Worm (Caenorhabditis elegans): Measurements from ENCODE around the gene sru-2.

The sru-2 gene

DNA sequence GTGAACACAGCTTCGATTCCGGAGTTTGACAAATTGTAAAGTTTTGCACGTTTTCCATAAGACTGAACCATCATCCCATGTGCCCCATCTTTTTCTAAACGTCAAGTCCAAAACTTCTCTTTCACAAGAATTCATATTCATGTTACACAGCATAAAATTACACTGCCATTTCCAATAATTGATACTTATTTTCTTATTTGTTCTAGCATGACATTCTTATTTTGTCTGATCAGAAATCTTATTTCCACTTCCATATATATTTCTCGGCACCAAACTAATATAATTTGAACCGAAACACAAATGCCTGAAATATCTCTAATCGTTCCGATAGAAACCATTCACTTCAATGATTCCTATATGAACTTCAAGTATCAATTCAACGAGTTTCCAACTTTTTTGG, at the start of gene sru-2:
Gene sru-2, plus strand, starts transcription at position 301 of the 400 bp plus-strand sequence.
- TF ChIP-seq ztf-4 (tag; optimal IDR thresholded peaks at IDR 0.05): no peak
- no peak for TF ChIP-seq ztf-1 (GFP tag; conservative IDR thresholded peaks at IDR 0.05)
- no peak for TF ChIP-seq unc-62 (GFP tag; optimal IDR thresholded peaks at IDR 0.05)

DNA sequence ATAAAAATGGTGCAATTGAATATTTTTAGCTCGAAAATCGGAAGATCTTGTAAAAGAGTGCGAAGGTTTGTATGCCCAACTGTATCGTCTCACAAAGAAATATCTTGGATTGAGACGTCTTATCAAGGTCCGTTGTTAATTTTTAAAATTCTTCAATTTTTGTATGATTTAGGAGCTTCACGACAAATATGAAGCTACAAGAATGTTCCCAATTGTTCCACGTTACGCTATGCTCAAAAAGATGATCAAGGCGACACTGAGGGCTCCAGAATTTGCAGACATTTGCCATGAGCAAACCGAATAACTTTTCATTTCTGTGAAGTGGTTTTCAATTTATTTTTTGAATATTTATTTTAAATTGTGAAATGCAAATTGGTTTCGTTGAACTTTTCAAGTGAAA, 47.3 kb upstream of the sru-2 start:
- TF ChIP-seq ztf-4 (tag; optimal IDR thresholded peaks at IDR 0.05) (peak; percentile 19), nhr-237 (tag; optimal IDR thresholded peaks at IDR 0.05) (no peak), aly-2 (tag; optimal IDR thresholded peaks at IDR 0.05) (no peak), sma-9 (GFP tag; optimal IDR thresholded peaks at IDR 0.05) (peak; percentile 64), sma-9 (tag; optimal IDR thresholded peaks at IDR 0.05) (no peak), unc-62 (GFP tag; optimal IDR thresholded peaks at IDR 0.05) (no peak), nhr-25 (tag; optimal IDR thresholded peaks at IDR 0.05) (no peak), ceh-16 (tag; optimal IDR thresholded peaks at IDR 0.05) (no peak), mab-5 (tag; optimal IDR thresholded peaks at IDR 0.05) (no peak), skn-1 (tag; optimal IDR thresholded peaks at IDR 0.05) (no peak), alr-1 (tag; optimal IDR thresholded peaks at IDR 0.05) (no peak), peb-1 (tag; optimal IDR thresholded peaks at IDR 0.05) (no peak), C34F6.9 (tag; optimal IDR thresholded peaks at IDR 0.05) (no peak), unc-39 (tag; optimal IDR thresholded peaks at IDR 0.05) (no peak), zag-1 (tag; optimal IDR thresholded peaks at IDR 0.05) (no peak), nhr-10 (tag; optimal IDR thresholded peaks at IDR 0.05) (no peak), blmp-1 (tag; optimal IDR thresholded peaks at IDR 0.05; ENCODE audit: insufficient read depth) (no peak), ceh-82 (tag; optimal IDR thresholded peaks at IDR 0.05) (no peak), dmd-4 (tag; optimal IDR thresholded peaks at IDR 0.05) (no peak), snpc-4 (tag; optimal IDR thresholded peaks at IDR 0.05) (no peak), nhr-11 (tag; optimal IDR thresholded peaks at IDR 0.05) (no peak), F13H6.1 (tag; optimal IDR thresholded peaks at IDR 0.05) (no peak), elt-1 (tag; optimal IDR thresholded peaks at IDR 0.05) (no peak), elt-3 (tag; optimal IDR thresholded peaks at IDR 0.05) (no peak), mdl-1 (tag; optimal IDR thresholded peaks at IDR 0.05) (peak in 1 of 2 experiments; percentile 0), nhr-6 (tag; optimal IDR thresholded peaks at IDR 0.05) (peak; percentile 37), nhr-12 (tag; optimal IDR thresholded peaks at IDR 0.05) (no peak), lin-13 (GFP tag; optimal IDR thresholded peaks at IDR 0.05) (peak; percentile 66), sem-4 (tag; optimal IDR thresholded peaks at IDR 0.05) (no peak), nhr-23 (tag; optimal IDR thresholded peaks at IDR 0.05) (no peak), lin-11 (tag; optimal IDR thresholded peaks at IDR 0.05) (no peak), gmeb-1 (tag; optimal IDR thresholded peaks at IDR 0.05) (peak; percentile 51), nhr-77 (tag; optimal IDR thresholded peaks at IDR 0.05) (no peak), lsy-2 (tag; optimal IDR thresholded peaks at IDR 0.05) (peak in 1 of 2 experiments; percentile 27), unc-55 (GFP tag; optimal IDR thresholded peaks at IDR 0.05) (no peak), ztf-1 (GFP tag; conservative IDR thresholded peaks at IDR 0.05) (no peak), ztf-11 (tag; optimal IDR thresholded peaks at IDR 0.05) (no peak), mbf-1 (tag; optimal IDR thresholded peaks at IDR 0.05) (no peak), Y55F3AM.14 (GFP tag; optimal IDR thresholded peaks at IDR 0.05) (no peak), fos-1 (tag; optimal IDR thresholded peaks at IDR 0.05) (peak; percentile 10), nhr-129 (tag; optimal IDR thresholded peaks at IDR 0.05) (peak; percentile 29), ZK546.5 (tag; optimal IDR thresholded peaks at IDR 0.05) (no peak), ama-1 (optimal IDR thresholded peaks at IDR 0.05) (peak; percentile 85), sma-3 (GFP tag; optimal IDR thresholded peaks at IDR 0.05) (peak; percentile 73), crh-2 (tag; optimal IDR thresholded peaks at IDR 0.05) (peak; percentile 37), nhr-21 (tag; optimal IDR thresholded peaks at IDR 0.05) (no peak), lin-39 (tag; optimal IDR thresholded peaks at IDR 0.05) (no peak), egl-27 (tag; optimal IDR thresholded peaks at IDR 0.05) (no peak), R02D3.7 (tag; optimal IDR thresholded peaks at IDR 0.05) (no peak)
